Fruit fly (Drosophila melanogaster): Measurements from ENCODE around the gene CG18764.

The CG18764 gene

DNA sequence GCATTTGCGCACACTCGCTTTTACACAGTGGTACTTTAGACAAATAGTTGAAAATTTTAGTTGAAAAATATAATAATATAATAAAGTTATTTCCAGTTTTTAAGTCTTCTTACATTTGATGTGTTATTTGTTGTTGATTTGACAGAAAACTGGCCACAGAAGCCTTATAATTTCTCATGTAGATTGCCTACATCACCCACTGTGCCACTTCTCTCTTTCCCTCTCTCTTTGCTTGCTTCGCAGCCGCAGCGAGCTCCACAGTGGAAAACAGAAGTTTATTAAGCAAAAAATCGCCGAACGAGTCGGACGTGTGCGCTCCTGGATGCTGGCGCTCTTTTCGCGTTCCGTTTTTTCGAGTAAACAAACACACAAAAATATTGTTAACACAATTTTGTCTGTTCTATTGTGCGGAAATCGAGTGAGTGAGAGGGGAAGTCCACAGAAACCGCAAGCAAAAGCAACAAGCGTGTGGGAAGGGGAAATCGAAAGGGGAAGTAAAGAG, 29.2 kb downstream of the CG18764 start, which contains the start of gene CG42327 (continued):
- TF ChIP-seq CG12942 (GFP tag; optimal IDR thresholded peaks at IDR 0.05) (peak; percentile 85), CG2202 (tag; optimal IDR thresholded peaks at IDR 0.05) (peak; percentile 93), MBD-R2 (GFP tag; IDR thresholded peaks at IDR 0.05) (peak; percentile 67), gfzf (GFP tag; optimal IDR thresholded peaks at IDR 0.05) (no peak), CG9876 (GFP tag; optimal IDR thresholded peaks at IDR 0.05) (peak; percentile 45), Hsf (GFP tag; optimal IDR thresholded peaks at IDR 0.05) (peak; percentile 90), ken (GFP tag; IDR thresholded peaks at IDR 0.05) (peak; percentile 97), grn (GFP tag; optimal IDR thresholded peaks at IDR 0.05) (no peak), mam (GFP tag; optimal IDR thresholded peaks at IDR 0.05) (peak; percentile 47), CG4707 (GFP tag; optimal IDR thresholded peaks at IDR 0.05) (peak; percentile 100), repo (GFP tag; optimal IDR thresholded peaks at IDR 0.05) (peak; percentile 83), Meics (GFP tag; optimal IDR thresholded peaks at IDR 0.05) (peak; percentile 90), gt (GFP tag; IDR thresholded peaks at IDR 0.05) (peak; percentile 86), her (GFP tag; optimal IDR thresholded peaks at IDR 0.05) (peak; percentile 86), prd (optimal IDR thresholded peaks at IDR 0.05) (no peak), prd (GFP tag; IDR thresholded peaks at IDR 0.05) (peak; percentile 96), C15 (GFP tag; IDR thresholded peaks at IDR 0.05) (peak; percentile 86; the same call in 2 of the 3 replicates), Kr (GFP tag; optimal IDR thresholded peaks at IDR 0.05) (peak; percentile 4), CG1647 (GFP tag; optimal IDR thresholded peaks at IDR 0.05) (peak; percentile 64), CG8388 (GFP tag; optimal IDR thresholded peaks at IDR 0.05) (peak; percentile 97), CG18599 (GFP tag; optimal IDR thresholded peaks at IDR 0.05) (peak; percentile 95), Ada2b (GFP tag; IDR thresholded peaks at IDR 0.05) (peak; percentile 95), ftz-f1 (GFP tag; optimal IDR thresholded peaks at IDR 0.05) (peak; percentile 4), Chrac-16 (GFP tag; optimal IDR thresholded peaks at IDR 0.05) (peak; percentile 93), CG8924 (tag; optimal IDR thresholded peaks at IDR 0.05) (peak; percentile 95), PHDP (tag; optimal IDR thresholded peaks at IDR 0.05) (peak; percentile 96), chm (GFP tag; IDR thresholded peaks at IDR 0.05) (peak; percentile 98), jumu (GFP tag; optimal IDR thresholded peaks at IDR 0.05) (peak; percentile 84), ac (GFP tag; optimal IDR thresholded peaks at IDR 0.05) (peak; percentile 90), D19B (GFP tag; optimal IDR thresholded peaks at IDR 0.05) (peak; percentile 68), CG15269 (tag; optimal IDR thresholded peaks at IDR 0.05) (peak; percentile 94), CG2120 (GFP tag; optimal IDR thresholded peaks at IDR 0.05) (peak; percentile 82), Xbp1 (GFP tag; optimal IDR thresholded peaks at IDR 0.05) (peak; percentile 96), hbn (GFP tag; IDR thresholded peaks at IDR 0.05; ENCODE audit: partially characterized antibody) (no peak), CG6791 (GFP tag; IDR thresholded peaks at IDR 0.05; ENCODE audit: partially characterized antibody) (peak; percentile 48; the same call in 1 of the 3 replicates), gce (GFP tag; IDR thresholded peaks at IDR 0.05) (peak; percentile 91), ranshi (GFP tag; IDR thresholded peaks at IDR 0.05) (peak; percentile 91), CG12071 (GFP tag; optimal IDR thresholded peaks at IDR 0.05) (peak; percentile 79), corto (GFP tag; optimal IDR thresholded peaks at IDR 0.05) (peak; percentile 92), lbe (GFP tag; optimal IDR thresholded peaks at IDR 0.05) (peak; percentile 93), cwo (GFP tag; optimal IDR thresholded peaks at IDR 0.05) (peak; percentile 89), Optix (GFP tag; IDR thresholded peaks at IDR 0.05) (peak; percentile 96), insv (GFP tag; optimal IDR thresholded peaks at IDR 0.05) (peak in 1 of 2 experiments; percentile 44), CG3163 (GFP tag; optimal IDR thresholded peaks at IDR 0.05) (peak; percentile 89), CG11093 (GFP tag; IDR thresholded peaks at IDR 0.05) (peak; percentile 92), HLH3B (GFP tag; IDR thresholded peaks at IDR 0.05) (peak; percentile 96), E2f2 (GFP tag; IDR thresholded peaks at IDR 0.05) (peak; percentile 82), CG11398 (GFP tag; optimal IDR thresholded peaks at IDR 0.05) (peak; percentile 16), CTCF (GFP tag; optimal IDR thresholded peaks at IDR 0.05) (peak; percentile 57), ato (GFP tag; IDR thresholded peaks at IDR 0.05; ENCODE audit: partially characterized antibody) (0 out of 2 replicates have a peak, but pooled peaks have one; percentile 26), Ets97D (GFP tag; optimal IDR thresholded peaks at IDR 0.05) (peak; percentile 45), shn (GFP tag; optimal IDR thresholded peaks at IDR 0.05) (peak; percentile 79)
